Worm (Caenorhabditis elegans) whole organism, early embryonic: ENCODE results near the gene twk-18.

Source experiments
- ama-1 ChIP-seq: fragments of 150-350 bp; optimal IDR thresholded peaks from 2 replicates; lab custom pipeline; 2014
- ceh-36 ChIP-seq: sonication (generic microtip); optimal IDR thresholded peaks from 2 replicates; lab custom pipeline; 2016; ENCODE audit warnings: missing genetic modification characterization, inconsistent platforms, missing compliant biosample characterization
- sea-1 ChIP-seq: fragments of 200-800 bp; sonication (Bioruptor generic); conservative IDR thresholded peaks from 2 replicates; pipeline ENCODE4 v1.3.6; 2022; ENCODE audit warnings: missing genetic modification characterization, missing compliant biosample characterization

DNA sequence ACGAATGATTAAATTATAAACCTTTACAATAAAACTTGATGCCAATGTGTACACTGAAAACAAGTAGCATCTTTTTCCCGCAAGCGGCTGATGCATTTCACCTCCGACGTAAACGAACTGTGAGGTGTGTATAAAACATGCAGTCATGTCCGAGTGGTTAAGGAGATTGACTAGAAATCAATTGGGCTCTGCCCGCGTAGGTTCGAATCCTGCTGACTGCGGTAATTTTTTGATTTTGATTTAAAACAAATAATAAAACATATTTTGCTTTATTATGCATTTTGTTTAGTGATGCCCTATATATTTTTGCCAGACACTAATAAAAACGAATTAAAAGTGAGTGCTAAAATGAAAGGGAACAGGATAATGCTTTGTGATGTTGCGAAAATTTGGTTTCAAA lies 16.5 kb upstream of the twk-18 start:
- TF ChIP-seq ama-1 (lab: Kevin White, UChicago): no peak
- no peak for TF ChIP-seq sea-1 (GFP tag; lab: Robert Waterston, UW)
- TF ChIP-seq ceh-36 (tag; lab: Kevin White, UChicago): peak; percentile 56
